Worm (Caenorhabditis elegans) whole organism, midembryonic: ENCODE results near the gene F40E12.1.

Experiments used
- T22C8.4 ChIP-seq: fragments of 200-800 bp; sonication (Bioruptor generic); IDR thresholded peaks from 2 replicates; pipeline ENCODE4 v1.3.6; 2022; ENCODE audit warnings: missing genetic modification characterization, missing compliant biosample characterization
- cog-1 ChIP-seq: sonication (generic microtip); optimal IDR thresholded peaks from 2 replicates; lab custom pipeline; 2016; ENCODE audit warnings: missing genetic modification characterization, missing compliant biosample characterization
- flt-1 ChIP-seq: fragments of 200-800 bp; sonication (Bioruptor generic); IDR thresholded peaks from 2 replicates; pipeline ENCODE4 v1.3.6; 2022; ENCODE audit warnings: missing genetic modification characterization, missing compliant biosample characterization
- tab-1 ChIP-seq: fragments of 200-800 bp; sonication (Bioruptor generic); IDR thresholded peaks from 2 replicates; pipeline ENCODE4 v1.3.6; 2022; ENCODE audit warnings: missing genetic modification characterization, missing compliant biosample characterization
- ztf-23 ChIP-seq: fragments of 200-800 bp; sonication (Bioruptor generic); IDR thresholded peaks from 2 replicates; pipeline ENCODE4 v1.3.6; 2022; ENCODE audit warnings: missing genetic modification reagents, missing genetic modification characterization, missing compliant biosample characterization
- ztf-29 ChIP-seq: fragments of 200-800 bp; sonication (Bioruptor generic); IDR thresholded peaks from 2 replicates; pipeline ENCODE4 v1.3.6; 2022; ENCODE audit warnings: missing genetic modification reagents, missing genetic modification characterization, missing compliant biosample characterization

DNA sequence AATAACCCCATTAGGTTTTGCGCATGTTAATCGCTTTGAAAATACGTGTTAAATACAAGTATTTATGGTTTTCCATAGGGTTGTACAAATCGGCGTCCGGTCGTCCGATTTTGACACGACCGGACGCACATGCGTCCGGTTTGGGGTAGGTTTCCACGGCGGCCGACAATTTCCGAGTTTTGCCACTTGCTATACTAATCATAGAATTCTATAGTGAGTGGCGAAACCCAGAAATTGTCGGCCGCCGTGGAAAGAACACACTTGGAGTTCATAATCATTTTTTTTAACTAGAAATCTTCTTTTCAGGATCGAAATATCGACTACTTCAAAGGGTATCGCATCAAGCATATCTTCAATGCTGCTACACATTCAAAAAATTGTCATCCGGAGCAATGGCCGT lies 17.2 kb downstream of the F40E12.1 start:
- TF ChIP-seq tab-1 (GFP tag; lab: Robert Waterston, UW): no peak
- no peak for TF ChIP-seq ztf-23 (GFP tag; lab: Robert Waterston, UW)
- TF ChIP-seq T22C8.4 (GFP tag; lab: Robert Waterston, UW): no peak
- no peak for TF ChIP-seq flt-1 (GFP tag; lab: Robert Waterston, UW)
- TF ChIP-seq ztf-29: no peak
- no peak for TF ChIP-seq cog-1 (tag; lab: Kevin White, UChicago)
